Fruit fly (Drosophila melanogaster) whole organism, wandering third instar larva: ENCODE data around the gene csw.
A peak's percentile ranks its signal among the peaks of the same experiment; 100 is the strongest.

Experiments used
- Abd-B ChIP-seq: fragments of >200 bp; optimal IDR thresholded peaks from 2 replicates; lab custom pipeline; 2017; ENCODE audit warnings: missing biosample characterization, missing genetic modification characterization
- CG32264 ChIP-seq: fragments of 200-800 bp; sonication (Bioruptor generic); optimal IDR thresholded peaks from 2 replicates; lab custom pipeline; 2016; ENCODE audit warnings: missing biosample characterization, missing genetic modification characterization
- CG9705 ChIP-seq: fragments of 200-800 bp; sonication (Bioruptor generic); optimal IDR thresholded peaks from 2 replicates; lab custom pipeline; 2018; ENCODE audit warnings: missing biosample characterization, mild to moderate bottlenecking, missing genetic modification characterization
- CrebA ChIP-seq: fragments of 200-800 bp; sonication (Bioruptor generic); optimal IDR thresholded peaks from 2 replicates; lab custom pipeline; 2016; ENCODE audit warnings: missing biosample characterization, mild to moderate bottlenecking, missing genetic modification characterization, borderline replicate concordance
- Dfd ChIP-seq: fragments of >200 bp; optimal IDR thresholded peaks from 2 replicates; lab custom pipeline; 2017; ENCODE audit warnings: missing biosample characterization, missing genetic modification characterization
- Dif ChIP-seq: fragments of 200-275, 200-300 bp; sonication (Bioruptor generic); optimal IDR thresholded peaks from 2 replicates; lab custom pipeline; 2018; ENCODE audit warnings: missing biosample characterization, missing genetic modification characterization; ENCODE audit not compliant: partially characterized antibody
- GATAd ChIP-seq: sonication (Bioruptor generic); optimal IDR thresholded peaks from 2 replicates; lab custom pipeline; 2016; ENCODE audit warnings: missing biosample characterization, missing genetic modification characterization
- HLH106 ChIP-seq: fragments of 200-800 bp; optimal IDR thresholded peaks from 3 replicates; lab custom pipeline; 2019; ENCODE audit warnings: missing biosample characterization, mild to moderate bottlenecking, missing genetic modification characterization, moderate library complexity
- Hr78 ChIP-seq: fragments of >200 bp; optimal IDR thresholded peaks from 2 replicates; lab custom pipeline; 2017; ENCODE audit warnings: missing biosample characterization, missing genetic modification characterization
- Hr83 ChIP-seq: fragments of 200-300 bp; sonication (Bioruptor generic); optimal IDR thresholded peaks from 2 replicates; lab custom pipeline; 2016; ENCODE audit warnings: missing biosample characterization, mild to moderate bottlenecking, missing genetic modification characterization, moderate library complexity; ENCODE audit not compliant: poor library complexity, severe bottlenecking
- Jra ChIP-seq: sonication (Bioruptor generic); optimal IDR thresholded peaks from 2 replicates; lab custom pipeline; 2016; ENCODE audit warnings: missing biosample characterization, missing genetic modification characterization
- Mio ChIP-seq: sonication (Bioruptor generic); optimal IDR thresholded peaks from 2 replicates; lab custom pipeline; 2016; ENCODE audit warnings: missing biosample characterization, missing genetic modification characterization
- Myc ChIP-seq: fragments of >200 bp; optimal IDR thresholded peaks from 2 replicates; lab custom pipeline; 2017
- N ChIP-seq: fragments of >200 bp; optimal IDR thresholded peaks from 2 replicates; lab custom pipeline; 2018; ENCODE audit warnings: missing biosample characterization, missing external identifiers, missing genetic modification characterization
- OdsH ChIP-seq: fragments of 200-800 bp; sonication (Bioruptor generic); optimal IDR thresholded peaks from 2 replicates; lab custom pipeline; 2016; ENCODE audit warnings: missing biosample characterization, mild to moderate bottlenecking, missing genetic modification characterization
- Rel ChIP-seq, 2 experiments: fragments of 200-800 bp; sonication (Bioruptor generic) in 1 of 2; optimal IDR thresholded peaks; 2 replicates in 1 of 2; 3 replicates in 1 of 2; lab custom pipeline; 2016 to 2019; ENCODE audit warnings: mild to moderate bottlenecking in 2 of 2, missing biosample characterization in 2 of 2, missing genetic modification characterization in 2 of 2, moderate library complexity in 1 of 2
- Sp1 ChIP-seq: fragments of 200-800 bp; sonication (Bioruptor generic); optimal IDR thresholded peaks from 3 replicates; lab custom pipeline; 2019; ENCODE audit warnings: missing biosample characterization, mild to moderate bottlenecking, missing genetic modification characterization, moderate library complexity
- Vsx2 ChIP-seq: fragments of 200-300, 225-300 bp; sonication (Bioruptor generic); optimal IDR thresholded peaks from 2 replicates; lab custom pipeline; 2018; ENCODE audit warnings: missing biosample characterization, missing genetic modification characterization; ENCODE audit not compliant: partially characterized antibody
- br ChIP-seq: fragments of 200-800 bp; sonication (Bioruptor generic); optimal IDR thresholded peaks from 2 replicates; lab custom pipeline; 2016; ENCODE audit warnings: missing biosample characterization, missing genetic modification characterization
- brk ChIP-seq: fragments of 200-800 bp; sonication (Bioruptor generic); optimal IDR thresholded peaks from 2 replicates; lab custom pipeline; 2016; ENCODE audit warnings: missing biosample characterization, mild to moderate bottlenecking, missing genetic modification characterization
- dl ChIP-seq, 2 experiments: fragments of 175-275, 200-275 bp in 1 of 2; fragments of 200-275 bp in 1 of 2; sonication (Bioruptor generic); optimal IDR thresholded peaks; lab custom pipeline; 2018; ENCODE audit warnings: mild to moderate bottlenecking in 2 of 2, missing biosample characterization in 2 of 2, missing genetic modification characterization in 2 of 2, moderate library complexity in 2 of 2; ENCODE audit not compliant: partially characterized antibody in 2 of 2, insufficient read depth in 1 of 2
- dmrt93B ChIP-seq: fragments of 200-800 bp; sonication (Bioruptor generic); optimal IDR thresholded peaks from 2 replicates; lab custom pipeline; 2018; ENCODE audit warnings: missing biosample characterization, mild to moderate bottlenecking, missing genetic modification characterization
- dsf ChIP-seq: sonication (Bioruptor generic); optimal IDR thresholded peaks from 2 replicates; lab custom pipeline; 2016; ENCODE audit warnings: missing biosample characterization, missing genetic modification characterization, borderline replicate concordance
- ey ChIP-seq: fragments of 200-800 bp; sonication (Bioruptor generic); optimal IDR thresholded peaks from 2 replicates; lab custom pipeline; 2016; ENCODE audit warnings: missing biosample characterization, missing genetic modification characterization
- foxo ChIP-seq, 2 experiments: fragments of 200-800 bp; sonication (Bioruptor generic); optimal IDR thresholded peaks; 2 replicates in 1 of 2; 3 replicates in 1 of 2; lab custom pipeline; 2016 to 2017; ENCODE audit warnings: missing biosample characterization in 2 of 2, missing genetic modification characterization in 2 of 2
- fru ChIP-seq: fragments of 200-800 bp; sonication (Bioruptor generic); optimal IDR thresholded peaks from 3 replicates; lab custom pipeline; 2016; ENCODE audit warnings: missing biosample characterization, mild to moderate bottlenecking, missing genetic modification characterization
- h ChIP-seq: fragments of 200-800 bp; sonication (Bioruptor generic); optimal IDR thresholded peaks from 3 replicates; lab custom pipeline; 2016; ENCODE audit warnings: missing biosample characterization, mild to moderate bottlenecking, missing genetic modification characterization
- jim ChIP-seq: fragments of 175-275, 200-325 bp; sonication (Bioruptor generic); optimal IDR thresholded peaks from 2 replicates; lab custom pipeline; 2016; ENCODE audit warnings: missing biosample characterization, mild to moderate bottlenecking, missing genetic modification characterization
- pan ChIP-seq: fragments of >200 bp; optimal IDR thresholded peaks from 2 replicates; lab custom pipeline; 2017
- psq ChIP-seq: fragments of 200-800 bp; sonication (Bioruptor generic); optimal IDR thresholded peaks from 3 replicates; lab custom pipeline; 2017; ENCODE audit warnings: missing biosample characterization, mild to moderate bottlenecking, missing genetic modification characterization, moderate library complexity
- rgr ChIP-seq: fragments of 200-800 bp; sonication (Bioruptor generic); optimal IDR thresholded peaks from 3 replicates; lab custom pipeline; 2016; ENCODE audit warnings: missing biosample characterization, mild to moderate bottlenecking, missing genetic modification characterization
- sage ChIP-seq: fragments of 200-800 bp; sonication (Bioruptor generic); optimal IDR thresholded peaks from 2 replicates; lab custom pipeline; 2016; ENCODE audit warnings: missing biosample characterization, mild to moderate bottlenecking, missing genetic modification characterization
- sv ChIP-seq: fragments of 200-800 bp; sonication (Bioruptor generic); optimal IDR thresholded peaks from 3 replicates; lab custom pipeline; 2016; ENCODE audit warnings: missing biosample characterization, missing genetic modification characterization
- tai ChIP-seq: sonication (Bioruptor generic); optimal IDR thresholded peaks from 2 replicates; lab custom pipeline; 2016; ENCODE audit warnings: missing biosample characterization, missing genetic modification characterization
- usp ChIP-seq: fragments of >200 bp; optimal IDR thresholded peaks from 2 replicates; lab custom pipeline; 2017; ENCODE audit warnings: missing biosample characterization, missing genetic modification characterization
- woc ChIP-seq: sonication (Bioruptor generic); optimal IDR thresholded peaks from 2 replicates; lab custom pipeline; 2016; ENCODE audit warnings: missing biosample characterization, mild to moderate bottlenecking, missing genetic modification characterization

Gene csw

dm6 chrX:2145690-2146470, 51.8 kb downstream of the csw start (continued):
- TF ChIP-seq woc (GFP tag; lab: Kevin White, UChicago) (peak; percentile 80), foxo (GFP tag; optimal IDR thresholded peaks at IDR 0.05; lab: Kevin White, UChicago) (peak in 1 of 2 experiments; percentile 73), dl (GFP tag; optimal IDR thresholded peaks at IDR 0.05; lab: Kevin White, UChicago; ENCODE audit: insufficient read depth in 1 of 2, partially characterized antibody in 2 of 2) (no peak), N (no peak)

dm6 chrX:2146574-2146973, 52.5 kb downstream of the csw start:
- no peak for TF ChIP-seq Hr83 (GFP tag; lab: Kevin White, UChicago)
- no peak for TF ChIP-seq Myc (lab: Kevin White, UChicago)
- TF ChIP-seq Dif (GFP tag; lab: Kevin White, UChicago) = no peak
- no peak for TF ChIP-seq h
- no peak for TF ChIP-seq HLH106 (tag; lab: Kevin White, UChicago)
- TF ChIP-seq Abd-B = no peak
- TF ChIP-seq sage = no peak
- no peak for TF ChIP-seq sv (GFP tag; lab: Kevin White, UChicago)
- no peak for TF ChIP-seq CrebA (GFP tag; lab: Kevin White, UChicago)
- TF ChIP-seq Mio = no peak

- no peak for TF ChIP-seq Hr83 (GFP tag; lab: Kevin White, UChicago)
- no peak for TF ChIP-seq fru
- TF ChIP-seq pan (lab: Kevin White, UChicago) = no peak
- TF ChIP-seq Sp1 = no peak
- no peak for TF ChIP-seq tai (GFP tag; lab: Kevin White, UChicago)
- TF ChIP-seq Myc (lab: Kevin White, UChicago) = no peak
- no peak for TF ChIP-seq CG32264 (GFP tag; lab: Kevin White, UChicago)
- no peak for TF ChIP-seq Jra (GFP tag; lab: Kevin White, UChicago)
- TF ChIP-seq Vsx2 (GFP tag; lab: Kevin White, UChicago) = no peak
- no peak for TF ChIP-seq brk (GFP tag; lab: Kevin White, UChicago)
- no peak for TF ChIP-seq jim (GFP tag; lab: Kevin White, UChicago)
- TF ChIP-seq sage = no peak
- no peak for TF ChIP-seq usp (GFP tag; lab: Kevin White, UChicago)
Measured at dm6 chrX:2147475-2147874, 53.4 kb downstream of the csw start.

dm6 chrX:2148671-2149070, 54.6 kb downstream of the csw start:
- TF ChIP-seq GATAd (GFP tag; lab: Kevin White, UChicago) (no peak), sage (no peak), sv (GFP tag; lab: Kevin White, UChicago) (no peak), usp (GFP tag; lab: Kevin White, UChicago) (no peak), N (no peak), Rel (GFP tag; optimal IDR thresholded peaks at IDR 0.05; lab: Kevin White, UChicago) (no peak), Rel (tag; optimal IDR thresholded peaks at IDR 0.05; lab: Kevin White, UChicago) (no peak), h (no peak), CG9705 (no peak), fru (no peak), woc (GFP tag; lab: Kevin White, UChicago) (no peak), ey (GFP tag; lab: Kevin White, UChicago) (no peak), OdsH (GFP tag; lab: Kevin White, UChicago) (no peak), jim (GFP tag; lab: Kevin White, UChicago) (no peak), Sp1 (no peak), dmrt93B (no peak), br (GFP tag; lab: Kevin White, UChicago) (no peak), foxo (GFP tag; optimal IDR thresholded peaks at IDR 0.05; lab: Kevin White, UChicago) (no peak)
- TF ChIP-seq, all 38 proteins: peak for 0

dm6 chrX:2149478-2149877, 55.4 kb downstream of the csw start, which contains the start of gene bcn92:
TSS of gene bcn92 (minus strand) at chrX:2149647.
- TF ChIP-seq tai (GFP tag; lab: Kevin White, UChicago) (no peak), Hr83 (GFP tag; lab: Kevin White, UChicago) (peak; percentile 21), psq (no peak), dsf (GFP tag; lab: Kevin White, UChicago) (no peak), br (GFP tag; lab: Kevin White, UChicago) (peak; percentile 29), Vsx2 (GFP tag; lab: Kevin White, UChicago) (no peak), Dif (GFP tag; lab: Kevin White, UChicago) (no peak), CG32264 (GFP tag; lab: Kevin White, UChicago) (no peak), dmrt93B (no peak), Abd-B (no peak), Dfd (GFP tag; lab: Kevin White, UChicago) (no peak), Hr78 (GFP tag; lab: Kevin White, UChicago) (no peak), Jra (GFP tag; lab: Kevin White, UChicago) (peak; percentile 51), brk (GFP tag; lab: Kevin White, UChicago) (no peak), woc (GFP tag; lab: Kevin White, UChicago) (peak; percentile 87), OdsH (GFP tag; lab: Kevin White, UChicago) (peak; percentile 21), ey (GFP tag; lab: Kevin White, UChicago) (peak; percentile 46), usp (GFP tag; lab: Kevin White, UChicago) (no peak), Mio (no peak), foxo (GFP tag; optimal IDR thresholded peaks at IDR 0.05; lab: Kevin White, UChicago) (peak in 1 of 2 experiments; percentile 42), Rel (GFP tag; optimal IDR thresholded peaks at IDR 0.05; lab: Kevin White, UChicago) (no peak), Rel (tag; optimal IDR thresholded peaks at IDR 0.05; lab: Kevin White, UChicago) (peak; percentile 12), rgr (peak; percentile 43), jim (GFP tag; lab: Kevin White, UChicago) (no peak), dl (GFP tag; optimal IDR thresholded peaks at IDR 0.05; lab: Kevin White, UChicago; ENCODE audit: insufficient read depth in 1 of 2, partially characterized antibody in 2 of 2) (no peak), CG9705 (no peak), sv (GFP tag; lab: Kevin White, UChicago) (peak; percentile 46)
